Fruit fly (Drosophila melanogaster) whole organism, embryonic: ENCODE results near the gene Jhbp6.

Experiments
- ATbp ChIP-seq: fragments of 200-800 bp; sonication (Bioruptor generic); optimal IDR thresholded peaks from 2 replicates; lab custom pipeline; 2017; ENCODE audit warnings: missing biosample characterization, mild to moderate bottlenecking, missing genetic modification characterization, missing genetic modification reagents
- CG12769 ChIP-seq: fragments of 200-800 bp; sonication (Bioruptor generic); optimal IDR thresholded peaks from 2 replicates; lab custom pipeline; 2019; ENCODE audit warnings: missing biosample characterization, mild to moderate bottlenecking, missing genetic modification characterization, moderate library complexity
- CG14860 ChIP-seq: fragments of 200-800 bp; sonication (Bioruptor generic); IDR thresholded peaks from 3 replicates; pipeline ENCODE4 v1.3.6; 2022; ENCODE audit warnings: missing biosample characterization, missing genetic modification characterization; ENCODE audit not compliant: partially characterized antibody
- CG14965 ChIP-seq: fragments of 200-800 bp; sonication (Bioruptor generic); optimal IDR thresholded peaks from 2 replicates; lab custom pipeline; 2016; ENCODE audit warnings: missing biosample characterization, missing genetic modification characterization, borderline replicate concordance
- CG17359 ChIP-seq: fragments of 200-800 bp; sonication (Bioruptor generic); optimal IDR thresholded peaks from 3 replicates; lab custom pipeline; 2018; ENCODE audit warnings: missing biosample characterization, mild to moderate bottlenecking, missing genetic modification characterization, moderate library complexity
- CG17612 ChIP-seq: fragments of 200-800 bp; sonication (Bioruptor generic); IDR thresholded peaks from 2 replicates; pipeline ENCODE4 v1.3.6; 2022; ENCODE audit warnings: missing biosample characterization, missing genetic modification characterization
- CG18599 ChIP-seq: fragments of 200-800 bp; sonication (Bioruptor generic); optimal IDR thresholded peaks from 3 replicates; lab custom pipeline; 2017; ENCODE audit warnings: missing biosample characterization, missing genetic modification characterization, mild to moderate bottlenecking, moderate library complexity, missing genetic modification reagents
- CG2202 ChIP-seq: fragments of 200-800 bp; sonication (Bioruptor generic); optimal IDR thresholded peaks from 2 replicates; lab custom pipeline; 2018; ENCODE audit warnings: missing biosample characterization, mild to moderate bottlenecking, missing genetic modification characterization
- CG3407 ChIP-seq: fragments of 200-800 bp; sonication (Bioruptor generic); optimal IDR thresholded peaks from 2 replicates; lab custom pipeline; 2018; ENCODE audit warnings: missing biosample characterization, mild to moderate bottlenecking, missing genetic modification characterization
- CG3726 ChIP-seq: fragments of 200-800 bp; sonication (Bioruptor generic); IDR thresholded peaks from 3 replicates; pipeline ENCODE4, ENCODE4 v1.3.6; 2022; ENCODE audit warnings: missing biosample characterization, missing genetic modification characterization
- CG3847 ChIP-seq: fragments of 200-800 bp; sonication (Bioruptor generic); IDR thresholded peaks from 2 replicates; pipeline ENCODE4 v1.3.6; 2022; ENCODE audit warnings: missing biosample characterization, missing genetic modification characterization
- CG4328 ChIP-seq: fragments of 200-800 bp; sonication (Bioruptor generic); optimal IDR thresholded peaks from 3 replicates; lab custom pipeline; 2017; ENCODE audit warnings: missing biosample characterization, missing genetic modification reagents, missing genetic modification characterization
- CG5953 ChIP-seq: fragments of 200-800 bp; sonication (Bioruptor generic); IDR thresholded peaks from 2 replicates; pipeline ENCODE4 v1.3.6; 2022; ENCODE audit warnings: missing biosample characterization, missing genetic modification characterization
- CG6272 ChIP-seq: fragments of 200-800 bp; sonication (Bioruptor generic); IDR thresholded peaks from 2 replicates; pipeline ENCODE4 v1.3.6; 2022; ENCODE audit warnings: missing biosample characterization, missing genetic modification characterization
- CG7372 ChIP-seq: fragments of 200-800 bp; sonication (Bioruptor generic); IDR thresholded peaks from 2 replicates; pipeline ENCODE4 v1.3.6; 2022; ENCODE audit warnings: missing biosample characterization, missing genetic modification characterization
- CG9727 ChIP-seq: fragments of 200-800 bp; sonication (Bioruptor generic); optimal IDR thresholded peaks from 3 replicates; lab custom pipeline; 2017; ENCODE audit warnings: missing biosample characterization, mild to moderate bottlenecking, missing genetic modification characterization
- CoRest ChIP-seq: fragments of 200-800 bp; sonication (Bioruptor generic); optimal IDR thresholded peaks from 3 replicates; lab custom pipeline; 2018; ENCODE audit warnings: missing biosample characterization, mild to moderate bottlenecking, missing genetic modification characterization, moderate library complexity
- Drgx ChIP-seq: fragments of 200-800 bp; sonication (Bioruptor generic); IDR thresholded peaks from 2 replicates; pipeline ENCODE4 v1.3.6; 2022; ENCODE audit warnings: missing biosample characterization, missing genetic modification characterization
- Gug ChIP-seq: fragments of 200-800 bp; sonication (Bioruptor generic); IDR thresholded peaks from 4 replicates; pipeline ENCODE4 v1.3.6; 2022; ENCODE audit warnings: missing biosample characterization, missing genetic modification characterization
- Hmx ChIP-seq: fragments of 200-800 bp; sonication (Bioruptor generic); optimal IDR thresholded peaks from 2 replicates; lab custom pipeline; 2016; ENCODE audit warnings: missing biosample characterization, missing genetic modification characterization
- Meics ChIP-seq: fragments of 200-800 bp; sonication (Bioruptor generic); optimal IDR thresholded peaks from 2 replicates; lab custom pipeline; 2017; ENCODE audit warnings: missing biosample characterization, mild to moderate bottlenecking, missing genetic modification characterization
- Rfx ChIP-seq: fragments of 200-800 bp; sonication (Bioruptor generic); IDR thresholded peaks from 2 replicates; pipeline ENCODE4 v1.3.6; 2022; ENCODE audit warnings: missing biosample characterization, missing genetic modification characterization
- Sox100B ChIP-seq: fragments of 200-800 bp; sonication (Bioruptor generic); optimal IDR thresholded peaks from 3 replicates; lab custom pipeline; 2018; ENCODE audit warnings: missing biosample characterization, mild to moderate bottlenecking, missing genetic modification characterization
- Ssrp ChIP-seq: fragments of 200-800 bp; sonication (Bioruptor generic); optimal IDR thresholded peaks from 2 replicates; lab custom pipeline; 2018; ENCODE audit warnings: missing biosample characterization, mild to moderate bottlenecking, missing genetic modification characterization, moderate library complexity
- YL-1 ChIP-seq: fragments of 200-800 bp; sonication (Bioruptor generic); optimal IDR thresholded peaks from 3 replicates; lab custom pipeline; 2017; ENCODE audit warnings: missing biosample characterization, mild to moderate bottlenecking, missing genetic modification characterization
- bbx ChIP-seq: fragments of 200-800 bp; sonication (Bioruptor generic); IDR thresholded peaks from 2 replicates; pipeline ENCODE4 v1.3.6; 2022; ENCODE audit warnings: missing biosample characterization, missing genetic modification characterization; ENCODE audit not compliant: partially characterized antibody
- caup ChIP-seq: fragments of 200-800 bp; sonication (Bioruptor generic); optimal IDR thresholded peaks from 3 replicates; lab custom pipeline; 2017; ENCODE audit warnings: missing biosample characterization, mild to moderate bottlenecking, missing genetic modification characterization, moderate library complexity; ENCODE audit not compliant: severe bottlenecking
- dysf ChIP-seq: fragments of 200-800 bp; sonication (Bioruptor generic); IDR thresholded peaks from 3 replicates; pipeline ENCODE4 v1.3.6; 2022; ENCODE audit warnings: missing biosample characterization, missing genetic modification characterization
- ems ChIP-seq: fragments of 200-800 bp; sonication (Bioruptor generic); optimal IDR thresholded peaks from 3 replicates; lab custom pipeline; 2016; ENCODE audit warnings: missing biosample characterization, missing genetic modification characterization
- en ChIP-seq: fragments of 200-800 bp; sonication (Bioruptor generic); optimal IDR thresholded peaks from 2 replicates; lab custom pipeline; 2016; ENCODE audit warnings: missing biosample characterization, missing genetic modification characterization
- esg ChIP-seq: fragments of 200-800 bp; sonication (Bioruptor generic); conservative IDR thresholded peaks from 2 replicates; pipeline ENCODE4 v1.3.6; 2022; ENCODE audit warnings: missing biosample characterization, missing genetic modification characterization
- eyg ChIP-seq: fragments of 200-800 bp; sonication (Bioruptor generic); optimal IDR thresholded peaks from 3 replicates; lab custom pipeline; 2016; ENCODE audit warnings: missing biosample characterization, missing genetic modification characterization
- gce ChIP-seq: fragments of 200-800 bp; sonication (Bioruptor generic); IDR thresholded peaks from 3 replicates; pipeline ENCODE4 v1.3.6; 2022; ENCODE audit warnings: missing biosample characterization, missing genetic modification characterization
- her ChIP-seq: fragments of 200-800 bp; sonication (Bioruptor generic); optimal IDR thresholded peaks from 2 replicates; lab custom pipeline; 2016; ENCODE audit warnings: missing biosample characterization, missing genetic modification characterization
- hkb ChIP-seq, 2 experiments: fragments of 200-800 bp in 1 of 2; fragments of >200 bp in 1 of 2; sonication (Bioruptor generic) in 1 of 2; IDR thresholded peaks in 1 of 2; optimal IDR thresholded peaks in 1 of 2; 2 replicates each; pipeline versions ENCODE4 v1.3.6 to Lab custom; 2017 to 2022; ENCODE audit warnings: missing biosample characterization in 1 of 2, missing genetic modification characterization in 1 of 2
- insv ChIP-seq, 2 experiments: fragments of 200-800 bp; sonication (Bioruptor generic); optimal IDR thresholded peaks; 3 replicates each; lab custom pipeline; 2016 to 2018; ENCODE audit warnings: missing biosample characterization in 2 of 2, missing genetic modification characterization in 2 of 2
- knrl ChIP-seq: fragments of 200-800 bp; sonication (Bioruptor generic); IDR thresholded peaks from 3 replicates; pipeline ENCODE4 v1.3.6; 2022; ENCODE audit warnings: missing biosample characterization, missing genetic modification characterization; ENCODE audit not compliant: partially characterized antibody
- lola ChIP-seq, 3 experiments: fragments of >200 bp in 2 of 3; fragments of 200-800 bp in 1 of 3; sonication (Bioruptor generic) in 1 of 3; optimal IDR thresholded peaks; 2 replicates each; lab custom pipeline; 2017 to 2019; ENCODE audit warnings: missing biosample characterization in 3 of 3, missing genetic modification characterization in 3 of 3, mild to moderate bottlenecking in 1 of 3, moderate library complexity in 1 of 3
- luna ChIP-seq: fragments of 200-800 bp; sonication (Bioruptor generic); optimal IDR thresholded peaks from 2 replicates; lab custom pipeline; 2016; ENCODE audit warnings: missing biosample characterization, missing genetic modification characterization
- nerfin-1 ChIP-seq: fragments of 200-800 bp; sonication (Bioruptor generic); optimal IDR thresholded peaks from 3 replicates; lab custom pipeline; 2019; ENCODE audit warnings: missing biosample characterization, mild to moderate bottlenecking, missing genetic modification characterization, moderate library complexity
- pan ChIP-seq, 4 experiments: fragments of >200 bp in 3 of 4; fragments of 200-800 bp in 1 of 4; sonication (Bioruptor generic) in 1 of 4; optimal IDR thresholded peaks in 3 of 4; IDR thresholded peaks in 1 of 4; 2 replicates each; pipeline versions ENCODE4 v1.3.6 to Lab custom; 2017 to 2022; ENCODE audit warnings: missing biosample characterization in 2 of 4, missing genetic modification characterization in 2 of 4, mixed read lengths in 1 of 4
- schlank ChIP-seq: fragments of 200-800 bp; sonication (Bioruptor generic); optimal IDR thresholded peaks from 2 replicates; lab custom pipeline; 2018; ENCODE audit warnings: missing biosample characterization, mild to moderate bottlenecking, missing genetic modification characterization
- sd ChIP-seq: fragments of 200-800 bp; sonication (Bioruptor generic); optimal IDR thresholded peaks from 3 replicates; lab custom pipeline; 2018; ENCODE audit warnings: missing biosample characterization, mild to moderate bottlenecking, missing genetic modification characterization, moderate library complexity
- sqz ChIP-seq: fragments of 200-800 bp; sonication (Bioruptor generic); optimal IDR thresholded peaks from 3 replicates; lab custom pipeline; 2018; ENCODE audit warnings: missing biosample characterization, mild to moderate bottlenecking, missing genetic modification characterization
- sr ChIP-seq: fragments of 200-800 bp; sonication (Bioruptor generic); IDR thresholded peaks from 3 replicates; pipeline ENCODE4 v1.3.6; 2022; ENCODE audit warnings: missing biosample characterization, missing genetic modification characterization
- stc ChIP-seq: fragments of 200-800 bp; sonication (Bioruptor generic); IDR thresholded peaks from 2 replicates; pipeline ENCODE4 v1.3.6; 2022; ENCODE audit warnings: missing biosample characterization, missing genetic modification characterization
- trh ChIP-seq: fragments of 200-800 bp; sonication (Bioruptor generic); optimal IDR thresholded peaks from 2 replicates; lab custom pipeline; 2016; ENCODE audit warnings: missing biosample characterization, missing genetic modification characterization

Gene Jhbp6

dm6 chr3L:22717137-22717767 lies 47.5 kb downstream of the Jhbp6 start, which contains the start of the genes ArfGAP3 and CG32452 (continued):
- no peak for TF ChIP-seq Hmx (GFP tag; lab: Kevin White, UChicago)
- TF ChIP-seq hkb (optimal IDR thresholded peaks at IDR 0.05; lab: Kevin White, UChicago), result no peak
- TF ChIP-seq hkb (GFP tag; IDR thresholded peaks at IDR 0.05; lab: Robert Waterston, UW), result peak; percentile 73
- TF ChIP-seq esg (GFP tag; lab: Robert Waterston, UW), result peak; percentile 51; the same call in 1 of the 2 replicates
- TF ChIP-seq Gug, result peak; percentile 51; the same call in 2 of the 4 replicates
- peak; percentile 72 for TF ChIP-seq caup (GFP tag; lab: Kevin White, UChicago)
- peak; percentile 53; the same call in 1 of the 2 replicates for TF ChIP-seq CG6272
- TF ChIP-seq en (GFP tag; lab: Kevin White, UChicago), result peak; percentile 5
- TF ChIP-seq her (GFP tag; lab: Kevin White, UChicago), result peak; percentile 55
- peak; percentile 50 for TF ChIP-seq luna (GFP tag; lab: Kevin White, UChicago)
- no peak for TF ChIP-seq Sox100B
- peak; percentile 74 for TF ChIP-seq CG7372 (GFP tag; lab: Robert Waterston, UW)
- TF ChIP-seq stc (GFP tag; lab: Robert Waterston, UW), result peak; percentile 38; the same call in 1 of the 2 replicates
- no peak for TF ChIP-seq sqz (GFP tag; lab: Kevin White, UChicago)
- TF ChIP-seq schlank, result no peak
- TF ChIP-seq CG14965, result no peak
- TF ChIP-seq sr (GFP tag; lab: Robert Waterston, UW), result no peak
- peak; percentile 86 for TF ChIP-seq Rfx (GFP tag; lab: Robert Waterston, UW)
- TF ChIP-seq CG17612 (GFP tag; lab: Robert Waterston, UW), result 0 out of 2 replicates have a peak, but pooled peaks have one; percentile 22
- no peak for TF ChIP-seq CG5953
- TF ChIP-seq insv (GFP tag; optimal IDR thresholded peaks at IDR 0.05; lab: Kevin White, UChicago), result peak in 1 of 2 experiments; percentile 23
- peak; percentile 70; the same call in 2 of the 3 replicates for TF ChIP-seq dysf (GFP tag; lab: Robert Waterston, UW)
- TF ChIP-seq CG17359 (tag; lab: Kevin White, UChicago), result peak; percentile 60
- peak; percentile 45 for TF ChIP-seq CG3407
- TF ChIP-seq Ssrp, result peak; percentile 63
- TF ChIP-seq pan (optimal IDR thresholded peaks at IDR 0.05; lab: Kevin White, UChicago), result no peak
- TF ChIP-seq pan (GFP tag; optimal IDR thresholded peaks at IDR 0.05 in 1 of 2, IDR thresholded peaks at IDR 0.05 in 1 of 2), result peak in 1 of 2 experiments; percentile 79
- peak; percentile 35 for TF ChIP-seq ems (GFP tag; lab: Kevin White, UChicago)
- TF ChIP-seq eyg (GFP tag; lab: Kevin White, UChicago), result no peak
- no peak for TF ChIP-seq CG14860
- TF ChIP-seq CG18599 (GFP tag; lab: Kevin White, UChicago), result peak; percentile 70
- peak; percentile 75 for TF ChIP-seq nerfin-1 (tag; lab: Kevin White, UChicago)
- peak; percentile 80 for TF ChIP-seq CG3847 (GFP tag; lab: Robert Waterston, UW)
- TF ChIP-seq gce, result peak; percentile 40; the same call in 1 of the 3 replicates
- TF ChIP-seq CoRest (tag; lab: Kevin White, UChicago), result peak; percentile 84
- peak; percentile 49; the same call in 2 of the 3 replicates for TF ChIP-seq knrl
- no peak for TF ChIP-seq trh
- no peak for TF ChIP-seq CG3726 (GFP tag; lab: Robert Waterston, UW)
- peak; percentile 29 for TF ChIP-seq ATbp (GFP tag; lab: Kevin White, UChicago)
- TF ChIP-seq CG4328 (GFP tag; lab: Kevin White, UChicago), result peak; percentile 56
- peak; percentile 49 for TF ChIP-seq CG12769 (tag; lab: Kevin White, UChicago)
- TF ChIP-seq CG2202, result peak; percentile 22
- peak in 1 of 3 experiments; percentile 75 for TF ChIP-seq lola (GFP tag; optimal IDR thresholded peaks at IDR 0.05; lab: Kevin White, UChicago)
- peak; percentile 62 for TF ChIP-seq YL-1
- peak; percentile 26; the same call in 1 of the 2 replicates for TF ChIP-seq bbx (GFP tag; lab: Robert Waterston, UW)
- peak; percentile 59 for TF ChIP-seq Drgx (GFP tag; lab: Robert Waterston, UW)
- TF ChIP-seq Meics (GFP tag; lab: Kevin White, UChicago), result peak; percentile 73
- TF ChIP-seq sd, result no peak
- TF ChIP-seq CG9727, result peak; percentile 78
